Worm (Caenorhabditis elegans) whole organism, midembryonic: ENCODE results near the gene cest-17.

Source experiments
- T22C8.4 ChIP-seq: fragments of 200-800 bp; sonication (Bioruptor generic); IDR thresholded peaks from 2 replicates; pipeline ENCODE4 v1.3.6; 2022; ENCODE audit warnings: missing genetic modification characterization, missing compliant biosample characterization
- med-1 ChIP-seq: sonication (generic microtip); optimal IDR thresholded peaks from 2 replicates; lab custom pipeline; 2017; ENCODE audit warnings: missing genetic modification characterization, mild to moderate bottlenecking, missing compliant biosample characterization, antibody characterized with exemption, missing genetic modification reagents; ENCODE audit not compliant: insufficient read depth
- ref-1 ChIP-seq: fragments of 200-800 bp; sonication (Bioruptor generic); conservative IDR thresholded peaks from 2 replicates; pipeline ENCODE4 v1.3.6; 2022; ENCODE audit warnings: missing genetic modification reagents, missing genetic modification characterization, missing compliant biosample characterization
- ztf-29 ChIP-seq: fragments of 200-800 bp; sonication (Bioruptor generic); IDR thresholded peaks from 2 replicates; pipeline ENCODE4 v1.3.6; 2022; ENCODE audit warnings: missing genetic modification reagents, missing genetic modification characterization, missing compliant biosample characterization

ce11 chrV:8163199-8163598 is 39.9 kb upstream of the cest-17 start:
- TF ChIP-seq ref-1 (GFP tag; lab: Robert Waterston, UW) (no peak), T22C8.4 (GFP tag; lab: Robert Waterston, UW) (no peak), ztf-29 (GFP tag; lab: Robert Waterston, UW) (no peak), med-1 (GFP tag; lab: Kevin White, UChicago) (no peak)
